Worm (Caenorhabditis elegans) whole organism, late embryonic: ENCODE data around the gene ufm-1.

Experiments used
- F13H6.1 ChIP-seq: sonication (generic microtip); optimal IDR thresholded peaks from 2 replicates; lab custom pipeline; 2016; ENCODE audit warnings: missing genetic modification characterization, missing compliant biosample characterization
- ama-1 ChIP-seq: fragments of 150-350 bp; optimal IDR thresholded peaks from 2 replicates; lab custom pipeline; 2014
- hlh-15 ChIP-seq: sonication (generic microtip); optimal IDR thresholded peaks from 2 replicates; lab custom pipeline; 2016; ENCODE audit warnings: missing genetic modification characterization, missing compliant biosample characterization

DNA sequence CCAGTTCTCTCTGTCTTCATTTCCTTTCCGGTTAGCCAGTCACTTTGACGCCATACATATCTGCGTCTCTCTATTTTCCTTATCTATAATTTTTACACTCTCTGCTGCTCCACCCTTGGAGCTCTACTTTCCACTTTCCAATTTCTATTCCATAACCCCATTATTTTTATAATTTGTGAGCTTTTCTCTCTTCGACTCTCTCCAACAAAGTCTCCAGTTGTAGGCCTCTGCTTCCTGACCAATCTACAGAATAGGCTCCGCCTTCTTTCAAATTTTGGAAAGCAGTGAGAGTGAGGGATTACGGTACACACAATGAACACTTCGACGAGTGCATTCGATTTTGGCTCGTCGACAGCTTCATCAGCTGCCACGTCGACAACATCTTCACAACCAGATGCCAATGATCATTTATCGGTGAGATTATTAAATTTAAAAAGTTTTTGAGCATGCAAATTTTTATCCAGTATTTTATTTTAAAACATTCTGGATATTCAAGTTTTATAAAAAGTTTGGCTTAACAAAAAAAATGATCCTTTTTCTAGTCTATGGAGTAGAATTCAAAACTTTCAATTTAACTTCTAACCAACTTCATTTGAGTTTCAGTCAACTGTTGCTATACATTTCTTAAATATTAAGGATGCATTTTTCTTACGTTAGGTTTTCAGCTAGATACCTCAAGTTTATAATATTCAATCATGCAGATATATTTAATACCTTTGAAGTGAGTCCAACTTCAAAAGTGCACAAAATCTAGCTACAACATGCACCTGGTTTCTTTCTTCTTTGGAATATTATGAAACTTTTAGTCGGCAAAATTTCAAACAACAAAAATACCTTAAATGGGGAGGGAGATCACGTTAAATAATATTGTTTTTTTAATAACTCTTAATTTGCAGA is 44.4 kb upstream of the ufm-1 start, which contains the start of gene egl-5:
- no peak for TF ChIP-seq F13H6.1 (tag; lab: Kevin White, UChicago)
- TF ChIP-seq ama-1 (lab: Kevin White, UChicago), result no peak
- TF ChIP-seq hlh-15 (tag; lab: Kevin White, UChicago), result no peak
